Worm (Caenorhabditis elegans) whole organism, L2 larva: ENCODE results near the gene F42A10.5.

Experiments
- Y55F3AM.14 ChIP-seq: fragments of 200-800 bp; sonication (Bioruptor generic); optimal IDR thresholded peaks from 2 replicates; lab custom pipeline; 2018; ENCODE audit warnings: mild to moderate bottlenecking, missing genetic modification characterization, missing compliant biosample characterization
- ZK546.5 ChIP-seq: sonication (generic microtip); optimal IDR thresholded peaks from 2 replicates; lab custom pipeline; 2017; ENCODE audit warnings: missing biosample characterization, missing genetic modification characterization
- alr-1 ChIP-seq: fragments of 150-350 bp; optimal IDR thresholded peaks from 2 replicates; lab custom pipeline; 2014; ENCODE audit warnings: missing biosample characterization, missing genetic modification characterization
- ama-1 ChIP-seq: fragments of 150-350 bp; optimal IDR thresholded peaks from 2 replicates; lab custom pipeline; 2018; ENCODE audit warnings: inconsistent platforms
- blmp-1 ChIP-seq: sonication (generic microtip); optimal IDR thresholded peaks from 2 replicates; lab custom pipeline; 2017; ENCODE audit warnings: missing genetic modification characterization, mild to moderate bottlenecking, missing compliant biosample characterization, antibody characterized with exemption, moderate library complexity; ENCODE audit not compliant: insufficient read depth
- elt-3 ChIP-seq: sonication (generic microtip); optimal IDR thresholded peaks from 2 replicates; lab custom pipeline; 2017; ENCODE audit warnings: missing biosample characterization, missing genetic modification characterization
- nhr-11 ChIP-seq: fragments of 150-350 bp; optimal IDR thresholded peaks from 2 replicates; lab custom pipeline; 2014; ENCODE audit warnings: missing biosample characterization, missing genetic modification characterization
- nhr-129 ChIP-seq: fragments of 150-350 bp; optimal IDR thresholded peaks from 2 replicates; lab custom pipeline; 2014; ENCODE audit warnings: missing biosample characterization, missing genetic modification characterization
- nhr-23 ChIP-seq: fragments of 150-350 bp; optimal IDR thresholded peaks from 2 replicates; lab custom pipeline; 2014; ENCODE audit warnings: missing biosample characterization, missing genetic modification reagents, missing genetic modification characterization
- sma-3 ChIP-seq: sonication (generic microtip); optimal IDR thresholded peaks from 2 replicates; lab custom pipeline; 2016; ENCODE audit warnings: missing genetic modification reagents, missing genetic modification characterization, missing compliant biosample characterization
- snpc-4 ChIP-seq: fragments of 150-350 bp; optimal IDR thresholded peaks from 2 replicates; lab custom pipeline; 2014; ENCODE audit warnings: missing biosample characterization, missing genetic modification characterization
- unc-55 ChIP-seq: fragments of 150-350 bp; sonication (generic microtip); optimal IDR thresholded peaks from 3 replicates; lab custom pipeline; 2014; ENCODE audit warnings: missing biosample characterization, missing genetic modification reagents, missing genetic modification characterization
- ztf-4 ChIP-seq: fragments of 150-350 bp; optimal IDR thresholded peaks from 2 replicates; lab custom pipeline; 2014; ENCODE audit warnings: missing biosample characterization, missing genetic modification characterization

ce11 chrIII:6221403-6221802 lies 48.1 kb upstream of the F42A10.5 start:
- TF ChIP-seq ztf-4 (tag; lab: Kevin White, UChicago) (no peak), nhr-129 (tag; lab: Kevin White, UChicago) (no peak), elt-3 (tag; lab: Kevin White, UChicago) (no peak), Y55F3AM.14 (no peak), alr-1 (tag; lab: Kevin White, UChicago) (no peak), ZK546.5 (tag; lab: Kevin White, UChicago) (no peak), nhr-23 (no peak), unc-55 (GFP tag; lab: Kevin White, UChicago) (peak; percentile 8), blmp-1 (tag; lab: Kevin White, UChicago) (no peak), snpc-4 (no peak), nhr-11 (tag; lab: Kevin White, UChicago) (no peak), sma-3 (no peak), ama-1 (no peak)
